Fruit fly (Drosophila melanogaster) whole organism, embryonic: Measurements from ENCODE around the gene LysRS.

Experiments used
- Atf-2 ChIP-seq: fragments of 200-800 bp; sonication (Bioruptor generic); optimal IDR thresholded peaks from 2 replicates; lab custom pipeline; 2016; ENCODE audit warnings: missing biosample characterization, missing genetic modification characterization
- Atf6 ChIP-seq: fragments of 200-800 bp; sonication (Bioruptor generic); IDR thresholded peaks from 2 replicates; pipeline ENCODE4 v1.3.6; 2022; ENCODE audit warnings: missing biosample characterization, missing genetic modification characterization
- CG11093 ChIP-seq: fragments of 200-800 bp; sonication (Bioruptor generic); IDR thresholded peaks from 3 replicates; pipeline ENCODE4 v1.3.6; 2022; ENCODE audit warnings: missing biosample characterization, missing genetic modification characterization
- CG13624 ChIP-seq: fragments of 200-800 bp; sonication (Bioruptor generic); optimal IDR thresholded peaks from 2 replicates; lab custom pipeline; 2016; ENCODE audit warnings: missing biosample characterization, missing genetic modification characterization
- CG14050 ChIP-seq: fragments of 200-800 bp; sonication (Bioruptor generic); IDR thresholded peaks from 3 replicates; pipeline ENCODE4 v1.3.6; 2022; ENCODE audit warnings: missing biosample characterization, missing genetic modification characterization
- CG1792 ChIP-seq: fragments of 200-800 bp; sonication (Bioruptor generic); optimal IDR thresholded peaks from 2 replicates; lab custom pipeline; 2016; ENCODE audit warnings: missing biosample characterization, missing genetic modification characterization
- CG30431 ChIP-seq: fragments of 200-800 bp; sonication (Bioruptor generic); optimal IDR thresholded peaks from 2 replicates; lab custom pipeline; 2017; ENCODE audit warnings: missing biosample characterization, missing genetic modification characterization
- CG33213 ChIP-seq: fragments of 200-800 bp; sonication (Bioruptor generic); optimal IDR thresholded peaks from 3 replicates; lab custom pipeline; 2016; ENCODE audit warnings: missing biosample characterization, missing genetic modification characterization
- CG34422 ChIP-seq: fragments of 200-800 bp; sonication (Bioruptor generic); IDR thresholded peaks from 3 replicates; pipeline ENCODE4 v1.3.6; 2022; ENCODE audit warnings: missing biosample characterization, missing genetic modification characterization
- CG3847 ChIP-seq: fragments of 200-800 bp; sonication (Bioruptor generic); IDR thresholded peaks from 2 replicates; pipeline ENCODE4 v1.3.6; 2022; ENCODE audit warnings: missing biosample characterization, missing genetic modification characterization
- CG4820 ChIP-seq: fragments of 200-800 bp; sonication (Bioruptor generic); optimal IDR thresholded peaks from 3 replicates; lab custom pipeline; 2016; ENCODE audit warnings: missing biosample characterization, missing genetic modification characterization
- CG6272 ChIP-seq: fragments of 200-800 bp; sonication (Bioruptor generic); IDR thresholded peaks from 2 replicates; pipeline ENCODE4 v1.3.6; 2022; ENCODE audit warnings: missing biosample characterization, missing genetic modification characterization
- CG8388 ChIP-seq: fragments of 200-800 bp; sonication (Bioruptor generic); optimal IDR thresholded peaks from 2 replicates; lab custom pipeline; 2019; ENCODE audit warnings: missing biosample characterization, mild to moderate bottlenecking, missing genetic modification characterization, moderate library complexity
- CG9437 ChIP-seq: fragments of 200-800 bp; sonication (Bioruptor generic); optimal IDR thresholded peaks from 2 replicates; lab custom pipeline; 2018; ENCODE audit warnings: missing biosample characterization, mild to moderate bottlenecking, missing genetic modification characterization
- CG9817 ChIP-seq: fragments of 200-800 bp; sonication (Bioruptor generic); optimal IDR thresholded peaks from 2 replicates; lab custom pipeline; 2018; ENCODE audit warnings: missing biosample characterization, mild to moderate bottlenecking, missing genetic modification characterization, moderate library complexity
- Camta ChIP-seq: fragments of 200-800 bp; sonication (Bioruptor generic); optimal IDR thresholded peaks from 2 replicates; lab custom pipeline; 2016; ENCODE audit warnings: missing biosample characterization, missing genetic modification characterization
- CrebB ChIP-seq: fragments of 200-800 bp; sonication (Bioruptor generic); optimal IDR thresholded peaks from 3 replicates; lab custom pipeline; 2018; ENCODE audit warnings: missing biosample characterization, mild to moderate bottlenecking, missing genetic modification characterization
- E2f1 ChIP-seq: fragments of 200-800 bp; sonication (Bioruptor generic); IDR thresholded peaks from 2 replicates; pipeline ENCODE4 v1.3.6; 2022; ENCODE audit warnings: missing biosample characterization, missing genetic modification characterization
- Elba2 ChIP-seq: fragments of 200-800 bp; sonication (Bioruptor generic); optimal IDR thresholded peaks from 3 replicates; lab custom pipeline; 2016; ENCODE audit warnings: missing biosample characterization, missing genetic modification characterization
- Fer1 ChIP-seq: fragments of 200-800 bp; sonication (Bioruptor generic); optimal IDR thresholded peaks from 2 replicates; lab custom pipeline; 2017; ENCODE audit warnings: missing biosample characterization, mild to moderate bottlenecking, missing genetic modification characterization
- Hr39 ChIP-seq: fragments of >200 bp; optimal IDR thresholded peaks from 2 replicates; lab custom pipeline; 2017
- Mad ChIP-seq: fragments of 200-800 bp; sonication (Bioruptor generic); optimal IDR thresholded peaks from 2 replicates; lab custom pipeline; 2016; ENCODE audit warnings: missing biosample characterization, missing genetic modification characterization
- Med ChIP-seq: fragments of 200-800 bp; sonication (Bioruptor generic); peaks from one replicate; lab custom pipeline; 2016; ENCODE audit warnings: missing biosample characterization, missing genetic modification characterization, mild to moderate bottlenecking, inconsistent platforms, moderate library complexity
- PHDP ChIP-seq: fragments of 200-800 bp; sonication (Bioruptor generic); optimal IDR thresholded peaks from 3 replicates; lab custom pipeline; 2018; ENCODE audit warnings: missing biosample characterization, mild to moderate bottlenecking, missing genetic modification characterization, moderate library complexity
- Sox102F ChIP-seq: fragments of 200-800 bp; sonication (Bioruptor generic); optimal IDR thresholded peaks from 2 replicates; lab custom pipeline; 2018; ENCODE audit warnings: missing biosample characterization, mild to moderate bottlenecking, missing genetic modification characterization, moderate library complexity
- TFAM ChIP-seq: fragments of 200-800 bp; sonication (Bioruptor generic); optimal IDR thresholded peaks from 2 replicates; lab custom pipeline; 2017; ENCODE audit warnings: missing biosample characterization, missing genetic modification characterization, inconsistent platforms
- Xbp1 ChIP-seq: fragments of 200-800 bp; sonication (Bioruptor generic); optimal IDR thresholded peaks from 3 replicates; lab custom pipeline; 2016; ENCODE audit warnings: missing biosample characterization, mild to moderate bottlenecking, missing genetic modification characterization
- YL-1 ChIP-seq: fragments of 200-800 bp; sonication (Bioruptor generic); optimal IDR thresholded peaks from 3 replicates; lab custom pipeline; 2017; ENCODE audit warnings: missing biosample characterization, mild to moderate bottlenecking, missing genetic modification characterization
- ab ChIP-seq: fragments of 200-800 bp; sonication (Bioruptor generic); optimal IDR thresholded peaks from 2 replicates; lab custom pipeline; 2016; ENCODE audit warnings: missing biosample characterization, missing genetic modification characterization
- ato ChIP-seq: fragments of 200-800 bp; sonication (Bioruptor generic); IDR thresholded peaks from 2 replicates; pipeline ENCODE4 v1.3.6; 2022; ENCODE audit warnings: missing biosample characterization, missing genetic modification characterization; ENCODE audit not compliant: partially characterized antibody
- bbx ChIP-seq: fragments of 200-800 bp; sonication (Bioruptor generic); IDR thresholded peaks from 2 replicates; pipeline ENCODE4 v1.3.6; 2022; ENCODE audit warnings: missing biosample characterization, missing genetic modification characterization; ENCODE audit not compliant: partially characterized antibody
- btn ChIP-seq: fragments of 200-800 bp; sonication (Bioruptor generic); optimal IDR thresholded peaks from 2 replicates; lab custom pipeline; 2016; ENCODE audit warnings: missing biosample characterization, missing genetic modification characterization
- croc ChIP-seq: fragments of 200-800 bp; sonication (Bioruptor generic); conservative IDR thresholded peaks from 3 replicates; pipeline ENCODE4 v1.3.6; 2022; ENCODE audit warnings: missing biosample characterization, missing genetic modification characterization
- crol ChIP-seq: fragments of 200-800 bp; sonication (Bioruptor generic); IDR thresholded peaks from 2 replicates; pipeline ENCODE4 v1.3.6; 2022; ENCODE audit warnings: missing biosample characterization, missing genetic modification characterization
- dati ChIP-seq: fragments of 200-800 bp; sonication (Bioruptor generic); IDR thresholded peaks from 2 replicates; pipeline ENCODE4 v1.3.6; 2022; ENCODE audit warnings: missing biosample characterization, missing genetic modification characterization
- dmrt11E ChIP-seq: fragments of 200-800 bp; sonication (Bioruptor generic); optimal IDR thresholded peaks from 3 replicates; lab custom pipeline; 2018; ENCODE audit warnings: missing biosample characterization, mild to moderate bottlenecking, missing genetic modification characterization, moderate library complexity
- ems ChIP-seq: fragments of 200-800 bp; sonication (Bioruptor generic); optimal IDR thresholded peaks from 3 replicates; lab custom pipeline; 2016; ENCODE audit warnings: missing biosample characterization, missing genetic modification characterization
- esg ChIP-seq: fragments of 200-800 bp; sonication (Bioruptor generic); conservative IDR thresholded peaks from 2 replicates; pipeline ENCODE4 v1.3.6; 2022; ENCODE audit warnings: missing biosample characterization, missing genetic modification characterization
- eve ChIP-seq, 2 experiments: fragments of >200 bp; optimal IDR thresholded peaks; 2 replicates each; lab custom pipeline; 2017; ENCODE audit warnings: missing biosample characterization in 2 of 2, missing genetic modification characterization in 2 of 2
- fd102C ChIP-seq: fragments of 200-800 bp; sonication (Bioruptor generic); optimal IDR thresholded peaks from 2 replicates; lab custom pipeline; 2018; ENCODE audit warnings: missing biosample characterization, mild to moderate bottlenecking, missing genetic modification characterization, moderate library complexity
- insv ChIP-seq, 2 experiments: fragments of 200-800 bp; sonication (Bioruptor generic); optimal IDR thresholded peaks; 3 replicates each; lab custom pipeline; 2016 to 2018; ENCODE audit warnings: missing biosample characterization in 2 of 2, missing genetic modification characterization in 2 of 2
- klu ChIP-seq: fragments of 200-800 bp; sonication (Bioruptor generic); IDR thresholded peaks from 2 replicates; pipeline ENCODE4 v1.3.6; 2022; ENCODE audit warnings: missing biosample characterization, missing genetic modification characterization
- lilli ChIP-seq: fragments of 200-800 bp; sonication (Bioruptor generic); optimal IDR thresholded peaks from 3 replicates; lab custom pipeline; 2016; ENCODE audit warnings: missing biosample characterization, missing genetic modification characterization
- lmd ChIP-seq: fragments of 200-800 bp; sonication (Bioruptor generic); IDR thresholded peaks from 2 replicates; pipeline ENCODE4 v1.3.6; 2022; ENCODE audit warnings: missing biosample characterization, missing genetic modification characterization
- sens-2 ChIP-seq: fragments of 200-800 bp; sonication (Bioruptor generic); IDR thresholded peaks from 2 replicates; pipeline ENCODE4 v1.3.6; 2022; ENCODE audit warnings: missing biosample characterization, missing genetic modification characterization
- slbo ChIP-seq: fragments of 200-800 bp; sonication (Bioruptor generic); IDR thresholded peaks from 2 replicates; pipeline ENCODE4 v1.3.6; 2022; ENCODE audit warnings: missing biosample characterization, missing genetic modification characterization
- trh ChIP-seq: fragments of 200-800 bp; sonication (Bioruptor generic); optimal IDR thresholded peaks from 2 replicates; lab custom pipeline; 2016; ENCODE audit warnings: missing biosample characterization, missing genetic modification characterization
- twi ChIP-seq: fragments of 200-800 bp; optimal IDR thresholded peaks from 2 replicates; lab custom pipeline; 2019; ENCODE audit warnings: missing biosample characterization, mild to moderate bottlenecking, missing genetic modification characterization, moderate library complexity
- tx ChIP-seq: fragments of 200-800 bp; sonication (Bioruptor generic); optimal IDR thresholded peaks from 2 replicates; lab custom pipeline; 2016; ENCODE audit warnings: missing biosample characterization, missing genetic modification characterization
- zf30C ChIP-seq: fragments of 200-800 bp; sonication (Bioruptor generic); optimal IDR thresholded peaks from 3 replicates; lab custom pipeline; 2018; ENCODE audit warnings: missing biosample characterization, mild to moderate bottlenecking, missing genetic modification characterization

Gene LysRS

DNA sequence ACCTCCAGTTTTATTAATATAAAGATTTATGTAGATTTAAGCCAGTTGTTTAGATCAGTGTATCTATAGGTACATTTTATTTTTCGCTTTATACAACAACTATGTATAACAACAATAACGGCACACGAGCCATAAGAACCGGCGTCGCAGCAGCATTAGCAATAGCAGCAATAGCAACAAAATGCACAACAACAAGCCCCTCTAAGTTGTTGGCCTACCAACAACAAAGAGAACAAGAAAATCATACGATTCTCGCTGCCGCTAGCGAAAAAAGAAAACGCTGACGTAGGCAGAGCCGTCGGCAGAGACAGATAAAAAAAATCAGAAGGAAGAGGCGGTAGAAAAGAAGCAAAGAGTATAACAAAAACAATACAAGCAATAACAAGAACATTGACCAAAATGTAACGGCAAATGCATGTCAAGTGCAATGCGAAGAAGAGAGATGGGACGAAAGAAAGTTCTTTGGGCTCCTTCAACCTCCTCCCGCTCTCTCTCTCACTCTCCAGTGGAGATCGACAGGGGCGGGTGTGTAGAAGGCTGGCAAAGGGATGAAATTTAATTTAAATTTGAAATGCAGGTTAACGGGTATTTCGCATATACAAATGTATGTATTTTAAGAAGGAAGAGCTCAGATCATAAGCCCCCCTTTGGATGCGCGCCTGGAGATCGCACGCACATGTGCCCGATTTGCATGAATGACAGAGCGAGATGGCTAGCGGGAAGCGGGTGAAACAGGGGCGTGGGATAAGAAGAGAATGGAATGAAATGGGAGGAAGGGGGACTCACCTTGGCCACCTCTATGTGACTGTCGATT lies 29.8 kb downstream of the LysRS start (continued):
- TF ChIP-seq slbo (GFP tag; lab: Robert Waterston, UW) (peak; percentile 100), Sox102F (GFP tag; lab: Kevin White, UChicago) (peak; percentile 99), Mad (GFP tag; lab: Kevin White, UChicago) (peak; percentile 98), esg (GFP tag; lab: Robert Waterston, UW) (peak; percentile 97), TFAM (GFP tag; lab: Kevin White, UChicago) (peak; percentile 89), CG9437 (GFP tag; lab: Kevin White, UChicago) (peak; percentile 90), btn (GFP tag; lab: Kevin White, UChicago) (peak; percentile 97), ems (GFP tag; lab: Kevin White, UChicago) (peak; percentile 99), CG13624 (GFP tag; lab: Kevin White, UChicago) (peak; percentile 98), CG4820 (GFP tag; lab: Kevin White, UChicago) (peak; percentile 97), CG9817 (peak; percentile 95), lmd (GFP tag; lab: Robert Waterston, UW) (peak; percentile 99), twi (tag; lab: Kevin White, UChicago) (peak; percentile 96), Atf-2 (peak; percentile 98), Xbp1 (peak; percentile 99), lilli (GFP tag; lab: Kevin White, UChicago) (peak; percentile 99), Hr39 (lab: Kevin White, UChicago) (no peak), CG3847 (peak; percentile 98), CG14050 (GFP tag; lab: Robert Waterston, UW) (peak; percentile 96), Camta (GFP tag; lab: Kevin White, UChicago) (peak; percentile 98), CG6272 (GFP tag; lab: Robert Waterston, UW) (peak; percentile 98), CG33213 (GFP tag; lab: Kevin White, UChicago) (peak; percentile 98), CG30431 (GFP tag; lab: Kevin White, UChicago) (peak; percentile 99), ato (GFP tag; lab: Robert Waterston, UW) (no peak), YL-1 (GFP tag; lab: Kevin White, UChicago) (peak; percentile 72), CG1792 (peak; percentile 97), ab (GFP tag; lab: Kevin White, UChicago) (peak; percentile 96), dmrt11E (tag; lab: Kevin White, UChicago) (peak; percentile 99), CG11093 (GFP tag; lab: Robert Waterston, UW) (peak; percentile 98), sens-2 (GFP tag; lab: Robert Waterston, UW) (peak; percentile 98), fd102C (peak; percentile 88), zf30C (GFP tag; lab: Kevin White, UChicago) (no peak), CG8388 (GFP tag; lab: Kevin White, UChicago) (peak; percentile 97), CG34422 (peak; percentile 99), Med (peak; percentile 100), dati (GFP tag; lab: Robert Waterston, UW) (peak; percentile 97), E2f1 (peak; percentile 98), croc (peak; percentile 99), PHDP (tag; lab: Kevin White, UChicago) (peak; percentile 97), trh (GFP tag; lab: Kevin White, UChicago) (peak; percentile 97), Elba2 (GFP tag; lab: Kevin White, UChicago) (peak; percentile 89), CrebB (tag; lab: Kevin White, UChicago) (peak; percentile 95), eve (GFP tag; optimal IDR thresholded peaks at IDR 0.05; lab: Kevin White, UChicago) (peak; percentile 77 to 94), Atf6 (GFP tag; lab: Robert Waterston, UW) (peak; percentile 97), klu (peak; percentile 96), bbx (no peak), insv (GFP tag; optimal IDR thresholded peaks at IDR 0.05; lab: Kevin White, UChicago) (peak; percentile 39 to 40), crol (GFP tag; lab: Robert Waterston, UW) (peak; percentile 96), Fer1 (GFP tag; lab: Kevin White, UChicago) (peak; percentile 94), tx (GFP tag; lab: Kevin White, UChicago) (peak; percentile 98)
